Worm (Caenorhabditis elegans): Measurements from ENCODE around the gene T28B11.1.

The T28B11.1 gene

DNA sequence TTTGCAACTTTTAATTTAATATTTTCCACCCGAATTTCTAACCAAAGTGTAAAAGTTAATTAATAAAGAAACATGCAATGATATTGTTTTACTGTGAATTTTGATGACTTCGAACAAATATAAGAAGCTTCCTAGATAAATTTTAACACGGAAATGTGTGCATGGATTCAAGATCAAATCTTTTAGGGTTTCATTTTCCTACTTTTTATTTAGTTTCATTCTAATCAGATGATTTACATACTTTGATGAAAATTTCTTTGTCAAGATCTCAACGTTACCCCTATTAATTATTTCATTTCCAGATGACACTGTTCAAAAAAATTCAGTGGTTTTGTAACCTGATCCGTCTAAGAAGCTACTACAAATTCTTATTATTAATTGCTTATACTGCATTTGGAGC is 64.9 kb downstream of the T28B11.1 start, which contains the start of gene twk-12:
TSS of gene twk-12 (plus strand) at position 301 of the 400 bp plus-strand sequence.
- TF ChIP-seq tra-4 (tag; optimal IDR thresholded peaks at IDR 0.05) (no peak), flt-1 (GFP tag; IDR thresholded peaks at IDR 0.05) (no peak), ama-1 (optimal IDR thresholded peaks at IDR 0.05) (no peak), aly-1 (tag; optimal IDR thresholded peaks at IDR 0.05) (no peak), B0310.2 (tag; optimal IDR thresholded peaks at IDR 0.05) (no peak), ceh-13 (GFP tag; optimal IDR thresholded peaks at IDR 0.05) (no peak), tbx-11 (GFP tag; IDR thresholded peaks at IDR 0.05) (no peak), sea-1 (GFP tag; conservative IDR thresholded peaks at IDR 0.05) (no peak)

DNA sequence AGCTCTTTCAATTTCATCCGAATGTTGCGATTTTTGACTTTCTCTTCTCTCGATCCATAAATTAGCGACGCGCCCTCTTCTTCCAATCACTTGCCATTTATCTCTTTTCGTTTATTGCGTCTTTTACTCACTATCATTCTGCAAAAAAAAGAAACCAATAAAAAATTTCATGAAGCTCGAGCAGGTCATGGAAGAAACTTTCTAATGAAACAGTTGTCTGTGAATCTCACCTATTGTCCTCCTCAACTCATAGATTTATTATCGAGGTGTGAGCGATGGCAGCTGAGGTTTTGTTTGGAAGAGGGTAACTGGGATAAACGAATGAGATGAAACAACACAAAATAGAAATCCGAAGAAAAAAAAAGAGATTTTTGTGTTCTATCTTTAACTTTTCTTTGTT is 68.0 kb downstream of the T28B11.1 start:
- TF ChIP-seq F13C5.2 (tag; optimal IDR thresholded peaks at IDR 0.05): no peak
- TF ChIP-seq ceh-13 (GFP tag; optimal IDR thresholded peaks at IDR 0.05): no peak
- TF ChIP-seq aly-1 (tag; optimal IDR thresholded peaks at IDR 0.05): no peak
- no peak for TF ChIP-seq tra-4 (tag; optimal IDR thresholded peaks at IDR 0.05)
